Fruit fly (Drosophila melanogaster): ENCODE measurements around the gene Coq6.

Coq6 gene

DNA sequence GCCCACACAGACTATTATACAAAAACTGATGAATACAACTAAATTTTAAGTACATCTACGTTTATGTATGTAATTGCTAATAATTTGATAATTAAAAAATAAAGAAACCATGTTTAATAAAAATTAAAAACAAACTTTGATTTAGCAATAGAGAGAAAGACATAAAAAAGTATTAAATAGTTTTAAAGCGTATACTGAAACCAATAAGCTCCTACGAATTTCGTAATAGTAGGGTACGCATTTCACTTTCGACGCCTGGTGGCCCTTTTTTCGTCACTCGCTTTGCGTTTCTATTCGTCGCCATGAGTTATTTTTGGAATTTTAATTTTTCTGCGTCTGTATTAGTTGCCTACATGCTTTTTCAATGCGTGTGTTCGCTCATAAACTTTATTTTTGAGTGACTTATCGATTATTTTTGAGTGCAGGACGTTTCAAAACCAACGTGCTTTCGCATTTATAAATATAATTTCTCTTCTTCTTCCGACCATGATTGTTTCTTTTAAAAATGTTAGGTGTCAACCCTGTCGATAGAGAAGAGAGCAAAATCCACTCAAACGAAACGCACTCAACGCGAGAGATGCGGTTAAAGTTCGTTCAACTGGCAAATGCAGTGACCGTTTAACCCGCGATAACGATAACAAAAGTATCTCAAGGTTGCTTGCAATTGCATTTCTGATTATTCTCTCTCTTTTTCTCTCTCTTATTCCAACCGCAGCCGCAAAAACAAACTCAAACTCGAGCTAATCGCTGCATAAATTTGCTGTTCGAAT is 14.7 kb upstream of the Coq6 start, which contains the start of gene Oscillin (continued):
- TF ChIP-seq bcd (GFP tag; optimal IDR thresholded peaks at IDR 0.05), result peak; percentile 80
- TF ChIP-seq bowl (GFP tag; IDR thresholded peaks at IDR 0.05), result no peak
- peak; percentile 52; the same call in 1 of the 2 replicates for TF ChIP-seq Rx (GFP tag; IDR thresholded peaks at IDR 0.05)
- peak; percentile 78 for TF ChIP-seq CG4328 (GFP tag; optimal IDR thresholded peaks at IDR 0.05)
- TF ChIP-seq CG7271 (tag; optimal IDR thresholded peaks at IDR 0.05), result peak; percentile 35
- TF ChIP-seq CG4730 (GFP tag; IDR thresholded peaks at IDR 0.05), result peak; percentile 69
- TF ChIP-seq CG6254 (GFP tag; optimal IDR thresholded peaks at IDR 0.05), result peak; percentile 85
- peak; percentile 17 for TF ChIP-seq CG33557 (GFP tag; optimal IDR thresholded peaks at IDR 0.05)
- no peak for TF ChIP-seq CG18011 (GFP tag; optimal IDR thresholded peaks at IDR 0.05)
- no peak for TF ChIP-seq Kr (GFP tag; optimal IDR thresholded peaks at IDR 0.05)
- TF ChIP-seq CG8388 (GFP tag; optimal IDR thresholded peaks at IDR 0.05), result peak; percentile 89
- TF ChIP-seq gem (tag; optimal IDR thresholded peaks at IDR 0.05), result peak; percentile 58
- peak; percentile 66 for TF ChIP-seq CG12299 (tag; optimal IDR thresholded peaks at IDR 0.05)
- TF ChIP-seq fu2 (GFP tag; optimal IDR thresholded peaks at IDR 0.05), result no peak
- TF ChIP-seq sima (GFP tag; optimal IDR thresholded peaks at IDR 0.05), result no peak
- no peak for TF ChIP-seq Bdp1 (GFP tag; optimal IDR thresholded peaks at IDR 0.05)
- TF ChIP-seq CG6689 (GFP tag; IDR thresholded peaks at IDR 0.05), result peak; percentile 80
- peak; percentile 66 for TF ChIP-seq sug (tag; optimal IDR thresholded peaks at IDR 0.05)
- 0 out of 3 replicates have a peak, but pooled peaks have one; percentile 25 for TF ChIP-seq CG2199 (GFP tag; IDR thresholded peaks at IDR 0.05)
- TF ChIP-seq CG10462 (GFP tag; optimal IDR thresholded peaks at IDR 0.05), result no peak
- TF ChIP-seq tx (GFP tag; optimal IDR thresholded peaks at IDR 0.05), result peak; percentile 48
- TF ChIP-seq kah (GFP tag; optimal IDR thresholded peaks at IDR 0.05), result peak; percentile 61
- no peak for TF ChIP-seq HmgD (GFP tag; optimal IDR thresholded peaks at IDR 0.05)
- 0 out of 2 replicates have a peak, but pooled peaks have one; percentile 38 for TF ChIP-seq toy (GFP tag; IDR thresholded peaks at IDR 0.05)
- peak; percentile 77 for TF ChIP-seq CG2116 (GFP tag; optimal IDR thresholded peaks at IDR 0.05)
- TF ChIP-seq Pdp1 (GFP tag; optimal IDR thresholded peaks at IDR 0.05), result peak; percentile 17 to 91
- peak; percentile 44 for TF ChIP-seq CG13624 (GFP tag; optimal IDR thresholded peaks at IDR 0.05)
- TF ChIP-seq CG31388 (GFP tag; optimal IDR thresholded peaks at IDR 0.05), result peak; percentile 31
- TF ChIP-seq vnd (GFP tag; IDR thresholded peaks at IDR 0.05; ENCODE audit: partially characterized antibody), result peak; percentile 51; the same call in 2 of the 3 replicates
- TF ChIP-seq gro (GFP tag; optimal IDR thresholded peaks at IDR 0.05), result peak; percentile 14
- TF ChIP-seq maf-S (GFP tag; optimal IDR thresholded peaks at IDR 0.05), result no peak
- TF ChIP-seq ash1 (GFP tag; optimal IDR thresholded peaks at IDR 0.05), result no peak
- TF ChIP-seq chm (GFP tag; IDR thresholded peaks at IDR 0.05), result peak; percentile 77; the same call in 1 of the 2 replicates
- TF ChIP-seq CG6791 (GFP tag; IDR thresholded peaks at IDR 0.05; ENCODE audit: partially characterized antibody), result peak; percentile 95
- no peak for TF ChIP-seq CG1832 (GFP tag; optimal IDR thresholded peaks at IDR 0.05)
- TF ChIP-seq CG14860 (GFP tag; IDR thresholded peaks at IDR 0.05; ENCODE audit: partially characterized antibody), result peak; percentile 83
- TF ChIP-seq gfzf (GFP tag; optimal IDR thresholded peaks at IDR 0.05), result no peak
- TF ChIP-seq lab (GFP tag; optimal IDR thresholded peaks at IDR 0.05), result peak; percentile 88
- no peak for TF ChIP-seq crol (GFP tag; IDR thresholded peaks at IDR 0.05)
- peak; percentile 88 for TF ChIP-seq tgo (GFP tag; IDR thresholded peaks at IDR 0.05)
- no peak for TF ChIP-seq disco-r (GFP tag; optimal IDR thresholded peaks at IDR 0.05)
- peak; percentile 40 for TF ChIP-seq CG1792 (GFP tag; optimal IDR thresholded peaks at IDR 0.05)
- TF ChIP-seq ara (GFP tag; IDR thresholded peaks at IDR 0.05), result peak; percentile 87
- TF ChIP-seq CG10979 (tag; optimal IDR thresholded peaks at IDR 0.05), result peak; percentile 88
- no peak for TF ChIP-seq PHDP (tag; optimal IDR thresholded peaks at IDR 0.05)
- no peak for TF ChIP-seq Myb (GFP tag; optimal IDR thresholded peaks at IDR 0.05)
- no peak for TF ChIP-seq run (tag; optimal IDR thresholded peaks at IDR 0.05)
- TF ChIP-seq Dek (tag; optimal IDR thresholded peaks at IDR 0.05), result peak; percentile 58
- TF ChIP-seq ssp (GFP tag; IDR thresholded peaks at IDR 0.05), result peak; percentile 73

Measured in whole organism, embryonic.